Fruit fly (Drosophila melanogaster): Measurements from ENCODE around the gene CG34173.

The CG34173 gene

DNA sequence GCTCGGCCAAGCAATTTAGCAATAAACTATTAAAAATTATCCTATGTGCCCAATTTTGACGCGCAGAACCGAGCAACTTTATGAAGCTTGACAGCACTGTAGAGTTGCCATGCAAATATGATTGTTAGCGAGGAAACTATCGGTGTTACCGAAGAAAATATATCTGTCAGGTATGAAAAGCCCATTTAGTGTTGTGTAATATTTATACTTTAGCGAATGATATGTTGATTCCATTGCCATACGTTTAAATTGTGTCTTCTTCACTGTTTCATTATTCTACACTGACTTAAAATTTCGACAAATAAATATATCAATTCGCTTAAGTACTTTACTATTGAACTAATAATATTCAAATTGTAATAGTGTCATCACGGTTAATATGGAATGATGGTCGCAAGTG lies 10.3 kb downstream of the CG34173 start, which contains the start of gene CG31601:
Gene CG31601 (minus strand): TSS at position 101 of the 400 bp plus-strand sequence.
- peak; percentile 43 for TF ChIP-seq stwl (tag; optimal IDR thresholded peaks at IDR 0.05)
- TF ChIP-seq CG34422 (GFP tag; IDR thresholded peaks at IDR 0.05) = no peak

dm6 chr2L:22037560-22037959 lies 16.5 kb downstream of the CG34173 start, which contains the start of gene Grl40a:
Gene Grl40a (plus strand): TSS chr2L:22037860.
- TF ChIP-seq sens-2 (GFP tag; IDR thresholded peaks at IDR 0.05) = no peak
- no peak for TF ChIP-seq CG6683 (GFP tag; optimal IDR thresholded peaks at IDR 0.05)
- TF ChIP-seq Usf (GFP tag; optimal IDR thresholded peaks at IDR 0.05) = no peak
- no peak for TF ChIP-seq bbx (GFP tag; IDR thresholded peaks at IDR 0.05; ENCODE audit: partially characterized antibody)
- no peak for TF ChIP-seq CG4282 (GFP tag; optimal IDR thresholded peaks at IDR 0.05)
- TF ChIP-seq Spps (tag; optimal IDR thresholded peaks at IDR 0.05) = no peak
- no peak for TF ChIP-seq sna (GFP tag; IDR thresholded peaks at IDR 0.05; ENCODE audit: partially characterized antibody)
- no peak for TF ChIP-seq eyg (GFP tag; optimal IDR thresholded peaks at IDR 0.05)

DNA sequence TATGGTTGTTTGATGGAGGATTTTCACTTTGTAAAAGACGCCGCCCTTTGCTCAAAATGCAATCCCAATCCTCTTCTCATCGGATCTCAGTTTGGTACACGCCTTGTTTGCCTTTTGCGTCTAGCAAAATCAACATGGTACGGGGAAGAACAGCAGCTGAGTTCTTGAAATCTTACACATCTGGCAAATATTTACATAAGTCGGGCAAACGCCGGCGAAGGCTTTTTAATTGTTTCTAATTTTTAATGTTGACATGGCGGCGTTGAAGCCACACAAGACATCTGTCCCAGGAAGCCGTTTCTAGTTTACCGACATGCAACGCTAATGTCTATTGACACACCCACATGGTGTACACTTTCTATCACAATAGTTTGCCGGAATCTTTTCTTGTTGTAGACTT lies 17.2 kb downstream of the CG34173 start:
- TF ChIP-seq Side (GFP tag; optimal IDR thresholded peaks at IDR 0.05) = peak; percentile 5
- peak; percentile 41 for TF ChIP-seq ATbp (GFP tag; optimal IDR thresholded peaks at IDR 0.05)
- no peak for TF ChIP-seq D (optimal IDR thresholded peaks at IDR 0.05)
- TF ChIP-seq D (GFP tag; optimal IDR thresholded peaks at IDR 0.05) = peak; percentile 8
- 0 out of 3 replicates have a peak, but pooled peaks have one; percentile 7 for TF ChIP-seq C15 (GFP tag; IDR thresholded peaks at IDR 0.05)
- TF ChIP-seq ems (GFP tag; optimal IDR thresholded peaks at IDR 0.05) = no peak
- TF ChIP-seq CG10267 (tag; optimal IDR thresholded peaks at IDR 0.05) = peak; percentile 7
- no peak for TF ChIP-seq zen2 (GFP tag; IDR thresholded peaks at IDR 0.05; ENCODE audit: partially characterized antibody)
- no peak for TF ChIP-seq Bteb2 (GFP tag; optimal IDR thresholded peaks at IDR 0.05)
- TF ChIP-seq CG15696 (tag; optimal IDR thresholded peaks at IDR 0.05) = peak; percentile 90
- no peak for TF ChIP-seq lov (optimal IDR thresholded peaks at IDR 0.05)
- no peak for TF ChIP-seq lov (GFP tag; IDR thresholded peaks at IDR 0.05)
- no peak for TF ChIP-seq CG11093 (GFP tag; IDR thresholded peaks at IDR 0.05)
- TF ChIP-seq CG1233 (GFP tag; optimal IDR thresholded peaks at IDR 0.05) = peak; percentile 40
- no peak for TF ChIP-seq Spps (tag; optimal IDR thresholded peaks at IDR 0.05)
- peak; percentile 41 for TF ChIP-seq CG8359 (GFP tag; optimal IDR thresholded peaks at IDR 0.05; ENCODE audit: borderline replicate concordance)
- TF ChIP-seq CG33557 (GFP tag; optimal IDR thresholded peaks at IDR 0.05) = peak; percentile 80
- no peak for TF ChIP-seq prd (optimal IDR thresholded peaks at IDR 0.05)
- TF ChIP-seq prd (GFP tag; IDR thresholded peaks at IDR 0.05) = peak; percentile 19; the same call in 1 of the 3 replicates
- TF ChIP-seq odd (GFP tag; optimal IDR thresholded peaks at IDR 0.05) = peak; percentile 28
- peak in 1 of 3 experiments; percentile 53 for TF ChIP-seq lola (GFP tag; optimal IDR thresholded peaks at IDR 0.05)
- no peak for TF ChIP-seq Elba2 (GFP tag; optimal IDR thresholded peaks at IDR 0.05)
- TF ChIP-seq tio (GFP tag; optimal IDR thresholded peaks at IDR 0.05) = peak; percentile 74
- TF ChIP-seq Optix (GFP tag; IDR thresholded peaks at IDR 0.05) = no peak
- peak; percentile 68 for TF ChIP-seq CG14710 (tag; optimal IDR thresholded peaks at IDR 0.05)
- no peak for TF ChIP-seq CG32772 (GFP tag; IDR thresholded peaks at IDR 0.05)
- TF ChIP-seq MTF-1 (GFP tag; optimal IDR thresholded peaks at IDR 0.05; ENCODE audit: borderline replicate concordance) = peak; percentile 53
- TF ChIP-seq CG10209 (GFP tag; optimal IDR thresholded peaks at IDR 0.05) = peak; percentile 28
- no peak for TF ChIP-seq wdn (GFP tag; IDR thresholded peaks at IDR 0.05)
- TF ChIP-seq Kr (GFP tag; optimal IDR thresholded peaks at IDR 0.05) = peak; percentile 40
- TF ChIP-seq sob (GFP tag; IDR thresholded peaks at IDR 0.05) = no peak
- no peak for TF ChIP-seq zf30C (GFP tag; optimal IDR thresholded peaks at IDR 0.05)
- TF ChIP-seq Sox100B (GFP tag; optimal IDR thresholded peaks at IDR 0.05) = peak; percentile 4
- no peak for TF ChIP-seq TFAM (GFP tag; optimal IDR thresholded peaks at IDR 0.05)
- no peak for TF ChIP-seq Ssrp (tag; optimal IDR thresholded peaks at IDR 0.05)
- TF ChIP-seq CG12236 (GFP tag; optimal IDR thresholded peaks at IDR 0.05) = peak; percentile 40
- peak; percentile 53 for TF ChIP-seq fd64A (GFP tag; optimal IDR thresholded peaks at IDR 0.05)
- no peak for TF ChIP-seq sc (optimal IDR thresholded peaks at IDR 0.05)
- peak; percentile 15 for TF ChIP-seq sc (GFP tag; optimal IDR thresholded peaks at IDR 0.05)

Data from whole organism, embryonic.